Fruit fly (Drosophila melanogaster) whole organism, pupa: Measurements from ENCODE around the gene CG42713.

Experiments used
- CG10348 ChIP-seq: fragments of 200-800 bp; sonication (Bioruptor generic); IDR thresholded peaks from 2 replicates; pipeline ENCODE4 v1.3.6; 2022; ENCODE audit warnings: missing biosample characterization, missing genetic modification characterization
- CG12605 ChIP-seq: fragments of 200-800 bp; sonication (Bioruptor generic); IDR thresholded peaks from 2 replicates; pipeline ENCODE4 v1.3.6; 2022; ENCODE audit warnings: missing biosample characterization, missing genetic modification characterization
- CG13204 ChIP-seq: fragments of 200-800 bp; sonication (Bioruptor generic); optimal IDR thresholded peaks from 2 replicates; lab custom pipeline; 2018; ENCODE audit warnings: missing biosample characterization, mild to moderate bottlenecking, missing genetic modification characterization, moderate library complexity
- CG14655 ChIP-seq: fragments of 200-800 bp; sonication (Bioruptor generic); optimal IDR thresholded peaks from 3 replicates; lab custom pipeline; 2017; ENCODE audit warnings: mild to moderate bottlenecking, missing biosample characterization, missing genetic modification reagents, missing genetic modification characterization
- CG15710 ChIP-seq: fragments of 200-800 bp; sonication (Bioruptor generic); optimal IDR thresholded peaks from 2 replicates; lab custom pipeline; 2018; ENCODE audit warnings: missing biosample characterization, mild to moderate bottlenecking, missing genetic modification characterization, moderate library complexity
- CG17806 ChIP-seq: fragments of 200-800 bp; sonication (Bioruptor generic); optimal IDR thresholded peaks from 2 replicates; lab custom pipeline; 2018; ENCODE audit warnings: missing biosample characterization, mild to moderate bottlenecking, missing genetic modification characterization, moderate library complexity
- CG32121 ChIP-seq: fragments of 200-800 bp; sonication (Bioruptor generic); IDR thresholded peaks from 2 replicates; pipeline ENCODE4 v1.3.6; 2022; ENCODE audit warnings: missing biosample characterization, missing genetic modification characterization
- CG34367 ChIP-seq: fragments of 200-800 bp; sonication (Bioruptor generic); optimal IDR thresholded peaks from 2 replicates; lab custom pipeline; 2018; ENCODE audit warnings: missing biosample characterization, mild to moderate bottlenecking, missing genetic modification characterization
- CG4496 ChIP-seq: fragments of 200-800 bp; sonication (Bioruptor generic); IDR thresholded peaks from 3 replicates; pipeline ENCODE4 v1.3.6; 2022; ENCODE audit warnings: missing biosample characterization, missing genetic modification characterization
- CG8159 ChIP-seq: fragments of 200-800 bp; sonication (Bioruptor generic); optimal IDR thresholded peaks from 3 replicates; lab custom pipeline; 2018; ENCODE audit warnings: missing biosample characterization, mild to moderate bottlenecking, missing genetic modification characterization, moderate library complexity
- CG8301 ChIP-seq: fragments of 200-800 bp; sonication (Bioruptor generic); optimal IDR thresholded peaks from 2 replicates; lab custom pipeline; 2018; ENCODE audit warnings: missing biosample characterization, mild to moderate bottlenecking, missing genetic modification characterization
- CG9948 ChIP-seq: fragments of 200-800 bp; sonication (Bioruptor generic); optimal IDR thresholded peaks from 2 replicates; lab custom pipeline; 2018; ENCODE audit warnings: missing biosample characterization, mild to moderate bottlenecking, missing genetic modification characterization, moderate library complexity
- D1 ChIP-seq: fragments of 200-800 bp; sonication (Bioruptor generic); optimal IDR thresholded peaks from 2 replicates; lab custom pipeline; 2018; ENCODE audit warnings: missing biosample characterization, mild to moderate bottlenecking, missing genetic modification characterization, moderate library complexity
- EcR ChIP-seq: fragments of 200-800 bp; sonication (Bioruptor generic); optimal IDR thresholded peaks from 3 replicates; lab custom pipeline; 2019; ENCODE audit warnings: missing biosample characterization, missing genetic modification characterization, mild to moderate bottlenecking, moderate library complexity, missing genetic modification reagents
- Ets98B ChIP-seq: fragments of 200-800 bp; sonication (Bioruptor generic); IDR thresholded peaks from 2 replicates; pipeline ENCODE4 v1.3.6; 2022; ENCODE audit warnings: missing biosample characterization, missing genetic modification characterization
- Pif1A ChIP-seq: fragments of 200-800 bp; sonication (Bioruptor generic); optimal IDR thresholded peaks from 3 replicates; lab custom pipeline; 2016; ENCODE audit warnings: missing biosample characterization, missing genetic modification characterization
- Pif1B ChIP-seq: fragments of 200-800 bp; sonication (Bioruptor generic); optimal IDR thresholded peaks from 3 replicates; lab custom pipeline; 2016; ENCODE audit warnings: missing biosample characterization, missing genetic modification characterization
- Snoo ChIP-seq: fragments of 200-800 bp; sonication (Bioruptor generic); optimal IDR thresholded peaks from 3 replicates; lab custom pipeline; 2017; ENCODE audit warnings: missing biosample characterization, mild to moderate bottlenecking, missing genetic modification characterization, inconsistent platforms
- fd96Ca ChIP-seq: fragments of 200-800 bp; sonication (Bioruptor generic); IDR thresholded peaks from 3 replicates; pipeline ENCODE4 v1.3.6; 2022; ENCODE audit warnings: missing biosample characterization, missing genetic modification characterization
- gl ChIP-seq: fragments of 200-800 bp; sonication (Bioruptor generic); optimal IDR thresholded peaks from 2 replicates; lab custom pipeline; 2018; ENCODE audit warnings: missing biosample characterization, mild to moderate bottlenecking, missing genetic modification characterization
- rn ChIP-seq: fragments of 200-800 bp; sonication (Bioruptor generic); IDR thresholded peaks from 2 replicates; pipeline ENCODE4 v1.3.6; 2022; ENCODE audit warnings: missing biosample characterization, missing genetic modification characterization

Gene CG42713

DNA sequence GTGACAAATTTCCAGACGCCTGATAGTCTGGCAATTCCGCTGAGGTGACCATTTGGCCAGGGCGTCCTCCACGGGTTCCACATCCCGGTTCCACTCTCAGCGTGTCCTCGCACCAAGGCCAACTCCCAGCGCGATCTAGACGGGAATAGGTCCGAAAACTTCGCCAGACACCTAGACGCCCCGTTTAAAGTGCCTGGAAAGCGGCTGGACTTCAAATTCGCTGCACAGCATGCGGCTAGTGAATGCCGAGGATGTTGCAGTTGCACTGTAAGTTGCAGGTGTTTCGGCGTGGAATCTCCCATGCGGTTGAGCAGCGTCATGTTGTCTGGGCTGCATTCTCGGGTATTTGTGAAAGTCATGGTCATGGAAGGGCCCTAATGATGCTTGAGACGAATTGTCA is 42.1 kb upstream of the CG42713 start:
- TF ChIP-seq CG12605 = no peak
- TF ChIP-seq rn (GFP tag; lab: Robert Waterston, UW) = no peak
- TF ChIP-seq CG10348 (GFP tag; lab: Robert Waterston, UW) = no peak
- TF ChIP-seq CG8159 = no peak
- no peak for TF ChIP-seq Pif1A (GFP tag; lab: Kevin White, UChicago)
- no peak for TF ChIP-seq CG14655 (GFP tag; lab: Kevin White, UChicago)
- no peak for TF ChIP-seq CG17806 (tag; lab: Kevin White, UChicago)
- TF ChIP-seq CG13204 (GFP tag; lab: Kevin White, UChicago) = no peak
- no peak for TF ChIP-seq CG9948 (tag; lab: Kevin White, UChicago)
- TF ChIP-seq CG4496 (GFP tag; lab: Robert Waterston, UW) = no peak
- no peak for TF ChIP-seq CG32121
- no peak for TF ChIP-seq CG34367
- no peak for TF ChIP-seq CG8301 (tag; lab: Kevin White, UChicago)
- no peak for TF ChIP-seq Ets98B
- no peak for TF ChIP-seq Pif1B (GFP tag; lab: Kevin White, UChicago)
- no peak for TF ChIP-seq EcR
- TF ChIP-seq D1 (tag; lab: Kevin White, UChicago) = no peak
- no peak for TF ChIP-seq Snoo (tag; lab: Kevin White, UChicago)
- TF ChIP-seq fd96Ca (GFP tag; lab: Robert Waterston, UW) = no peak
- no peak for TF ChIP-seq CG15710 (tag; lab: Kevin White, UChicago)
- TF ChIP-seq, all 21 proteins: peak for 0

DNA sequence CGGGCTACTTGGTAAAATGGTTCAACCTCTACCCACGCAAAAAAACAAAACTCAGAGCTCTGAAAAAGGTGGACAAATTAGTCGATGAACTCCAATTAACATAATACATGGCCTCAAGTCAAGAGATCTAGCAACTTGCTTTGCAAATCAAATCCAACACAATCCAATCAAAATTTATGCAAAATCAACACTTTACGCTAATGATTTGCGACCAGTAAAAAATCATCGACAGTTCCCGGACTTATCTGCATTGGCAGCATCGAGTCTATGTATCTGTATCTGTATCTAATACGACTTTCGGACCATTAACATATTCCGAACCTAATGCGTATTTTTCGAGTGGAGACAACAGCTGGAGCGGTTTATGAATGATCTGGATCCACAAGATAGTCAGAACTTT is 40.2 kb upstream of the CG42713 start:
- TF ChIP-seq gl (tag; lab: Kevin White, UChicago) (no peak), Pif1A (GFP tag; lab: Kevin White, UChicago) (no peak), CG32121 (no peak), D1 (tag; lab: Kevin White, UChicago) (no peak), CG14655 (GFP tag; lab: Kevin White, UChicago) (no peak), CG8301 (tag; lab: Kevin White, UChicago) (no peak), Snoo (tag; lab: Kevin White, UChicago) (no peak), Ets98B (no peak), CG13204 (GFP tag; lab: Kevin White, UChicago) (no peak), CG8159 (no peak), CG15710 (tag; lab: Kevin White, UChicago) (no peak), CG4496 (GFP tag; lab: Robert Waterston, UW) (no peak), CG34367 (no peak), Pif1B (GFP tag; lab: Kevin White, UChicago) (no peak), CG17806 (tag; lab: Kevin White, UChicago) (no peak), CG12605 (no peak), CG9948 (tag; lab: Kevin White, UChicago) (no peak), EcR (no peak), fd96Ca (GFP tag; lab: Robert Waterston, UW) (no peak)

DNA sequence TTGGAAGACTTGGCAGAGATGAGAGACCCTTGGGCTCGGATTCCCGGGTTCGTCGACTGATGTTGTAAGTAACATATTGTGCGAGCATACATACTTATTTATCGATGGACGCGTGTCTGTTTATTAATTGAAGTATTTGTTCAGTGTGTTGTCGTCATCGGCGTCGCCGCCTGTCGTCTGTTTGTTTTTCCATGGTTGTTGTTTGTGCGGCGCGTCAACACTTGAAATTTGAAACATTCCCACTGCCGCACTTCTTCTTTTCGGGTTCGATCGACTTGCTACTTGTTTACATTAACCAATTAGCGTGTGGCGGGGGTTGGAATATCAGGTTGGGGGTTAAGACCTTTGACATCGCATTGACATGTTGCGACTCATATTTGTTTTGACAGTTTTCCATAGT is 39.0 kb upstream of the CG42713 start:
- TF ChIP-seq fd96Ca (GFP tag; lab: Robert Waterston, UW) (no peak), CG17806 (tag; lab: Kevin White, UChicago) (no peak)

DNA sequence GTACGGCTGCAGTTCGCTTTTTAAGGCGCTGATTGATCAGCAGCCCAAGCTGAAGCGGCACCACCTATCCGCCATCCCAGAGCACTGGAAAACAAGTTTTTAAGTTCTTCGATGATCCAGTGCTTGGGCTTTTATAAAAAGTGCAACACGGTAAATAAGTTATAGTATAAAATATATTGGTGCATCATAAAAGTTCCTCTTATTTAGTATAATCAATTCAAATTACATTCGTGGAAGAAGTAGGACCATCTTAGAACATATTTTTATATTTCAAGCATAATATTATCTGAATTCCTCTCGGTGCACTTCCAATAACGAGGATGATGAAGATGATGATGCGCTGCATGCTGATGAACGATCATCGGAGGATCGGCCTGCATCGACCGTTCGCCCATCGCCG is 35.8 kb upstream of the CG42713 start:
- TF ChIP-seq Pif1A (GFP tag; lab: Kevin White, UChicago) (peak; percentile 58), Ets98B (no peak), CG15710 (tag; lab: Kevin White, UChicago) (peak; percentile 42), gl (tag; lab: Kevin White, UChicago) (peak; percentile 12), CG12605 (no peak), rn (GFP tag; lab: Robert Waterston, UW) (no peak), CG8301 (tag; lab: Kevin White, UChicago) (peak; percentile 19), CG9948 (tag; lab: Kevin White, UChicago) (peak; percentile 45), CG8159 (peak; percentile 79), EcR (no peak), CG34367 (no peak), D1 (tag; lab: Kevin White, UChicago) (no peak), fd96Ca (GFP tag; lab: Robert Waterston, UW) (no peak), Pif1B (GFP tag; lab: Kevin White, UChicago) (peak; percentile 33), CG32121 (no peak), CG13204 (GFP tag; lab: Kevin White, UChicago) (no peak), CG17806 (tag; lab: Kevin White, UChicago) (peak; percentile 69), CG4496 (GFP tag; lab: Robert Waterston, UW) (no peak), CG14655 (GFP tag; lab: Kevin White, UChicago) (peak; percentile 54), Snoo (tag; lab: Kevin White, UChicago) (peak; percentile 44), CG10348 (GFP tag; lab: Robert Waterston, UW) (no peak)
- TF ChIP-seq, all 21 proteins: peak for 10

DNA sequence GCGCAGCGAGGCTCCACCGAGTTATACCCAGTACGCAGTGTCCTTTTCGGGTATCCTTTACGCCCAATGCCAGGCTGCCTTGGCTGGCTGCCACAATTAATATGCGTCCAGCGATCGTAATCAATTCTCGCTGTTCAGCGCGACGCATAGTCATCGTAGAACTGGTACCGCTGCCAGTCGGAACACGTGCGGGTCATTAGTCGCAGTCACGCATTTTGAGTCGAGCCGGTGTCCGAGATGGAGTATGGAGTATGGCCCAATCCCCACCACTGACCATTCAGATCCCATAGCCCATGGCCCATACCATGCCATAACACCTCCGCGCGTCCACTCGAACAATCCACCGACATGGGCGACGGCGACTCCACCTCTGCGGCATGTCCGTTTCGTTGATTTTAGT is 33.5 kb upstream of the CG42713 start:
- no peak for TF ChIP-seq CG17806 (tag; lab: Kevin White, UChicago)
- no peak for TF ChIP-seq CG9948 (tag; lab: Kevin White, UChicago)
- no peak for TF ChIP-seq CG10348 (GFP tag; lab: Robert Waterston, UW)
- no peak for TF ChIP-seq CG8159
- no peak for TF ChIP-seq CG32121
- no peak for TF ChIP-seq CG14655 (GFP tag; lab: Kevin White, UChicago)
- no peak for TF ChIP-seq CG4496 (GFP tag; lab: Robert Waterston, UW)
- TF ChIP-seq CG13204 (GFP tag; lab: Kevin White, UChicago) = peak; percentile 47
- peak; percentile 59 for TF ChIP-seq EcR
- no peak for TF ChIP-seq CG12605
- TF ChIP-seq, all 21 proteins: peak for 2

DNA sequence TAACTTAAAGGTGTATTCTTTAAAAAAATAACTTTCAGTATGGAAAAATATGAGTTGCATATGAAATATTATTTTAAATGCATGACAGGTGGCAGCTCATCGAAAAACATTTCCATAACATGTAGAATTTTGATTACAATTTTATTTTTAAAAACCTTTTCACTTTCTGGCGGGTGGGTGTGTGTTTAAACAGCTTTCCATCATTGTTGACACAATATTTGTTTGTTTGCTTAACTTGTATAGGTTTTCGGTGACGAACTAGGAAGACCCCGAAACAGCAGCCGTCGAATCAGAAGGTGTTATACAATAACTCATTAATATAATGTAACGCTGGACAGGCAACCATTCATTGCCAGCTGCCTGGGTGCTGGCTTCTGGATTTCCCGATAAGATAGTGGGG is 31.4 kb upstream of the CG42713 start:
- TF ChIP-seq CG12605 (no peak), CG32121 (no peak), CG10348 (GFP tag; lab: Robert Waterston, UW) (no peak)
